Fruit fly (Drosophila melanogaster): Measurements from ENCODE around the gene La.
A peak's percentile ranks its signal among the peaks of the same experiment; 100 is the strongest.

Gene La

DNA sequence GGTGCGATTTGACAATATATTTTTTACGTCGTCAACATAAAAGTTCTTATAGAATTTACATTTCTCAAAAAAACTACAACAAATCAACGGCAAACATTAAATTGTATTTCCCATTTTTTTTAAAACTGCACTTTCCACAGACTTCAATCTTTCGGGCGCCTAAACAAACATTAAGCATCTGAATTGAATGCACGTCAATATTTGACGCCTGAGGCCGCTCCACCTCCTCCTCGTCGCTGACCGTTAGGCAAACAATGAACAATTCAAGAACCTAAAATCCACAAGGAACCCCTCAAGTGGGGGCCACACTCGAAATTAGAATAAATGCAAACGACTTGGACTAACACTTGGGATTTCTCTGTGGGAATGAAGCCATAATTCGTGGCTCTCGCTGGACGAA, 22.4 kb downstream of the La start (continued):
- TF ChIP-seq btn (GFP tag; optimal IDR thresholded peaks at IDR 0.05) (no peak), ftz-f1 (GFP tag; optimal IDR thresholded peaks at IDR 0.05) (no peak), sob (GFP tag; IDR thresholded peaks at IDR 0.05) (no peak), CG14710 (tag; optimal IDR thresholded peaks at IDR 0.05) (no peak), CG17829 (tag; optimal IDR thresholded peaks at IDR 0.05) (no peak), PHDP (tag; optimal IDR thresholded peaks at IDR 0.05) (peak; percentile 14), CG10462 (GFP tag; optimal IDR thresholded peaks at IDR 0.05) (no peak), Hmx (GFP tag; optimal IDR thresholded peaks at IDR 0.05) (no peak), ato (GFP tag; IDR thresholded peaks at IDR 0.05; ENCODE audit: partially characterized antibody) (no peak), bab2 (GFP tag; optimal IDR thresholded peaks at IDR 0.05) (peak; percentile 53), Antp (GFP tag; optimal IDR thresholded peaks at IDR 0.05) (no peak), Ada2b (GFP tag; IDR thresholded peaks at IDR 0.05) (no peak), Myb (GFP tag; optimal IDR thresholded peaks at IDR 0.05) (no peak), Taf1 (GFP tag; IDR thresholded peaks at IDR 0.05) (no peak), CoRest (tag; optimal IDR thresholded peaks at IDR 0.05) (no peak), CG11247 (GFP tag; IDR thresholded peaks at IDR 0.05) (no peak), sqz (GFP tag; optimal IDR thresholded peaks at IDR 0.05) (no peak), CG12659 (GFP tag; optimal IDR thresholded peaks at IDR 0.05) (no peak), CG8478 (optimal IDR thresholded peaks at IDR 0.05) (no peak), CG33213 (GFP tag; optimal IDR thresholded peaks at IDR 0.05) (no peak), CrebB (tag; optimal IDR thresholded peaks at IDR 0.05) (no peak), Vsx1 (GFP tag; optimal IDR thresholded peaks at IDR 0.05) (peak; percentile 21), mam (GFP tag; optimal IDR thresholded peaks at IDR 0.05) (no peak), CG4360 (GFP tag; IDR thresholded peaks at IDR 0.05) (no peak), Chrac-16 (GFP tag; optimal IDR thresholded peaks at IDR 0.05) (no peak), CG3065 (GFP tag; optimal IDR thresholded peaks at IDR 0.05) (no peak), p53 (GFP tag; optimal IDR thresholded peaks at IDR 0.05) (no peak), MESR4 (GFP tag; optimal IDR thresholded peaks at IDR 0.05) (no peak), CG11695 (GFP tag; IDR thresholded peaks at IDR 0.05) (no peak), lola (GFP tag; optimal IDR thresholded peaks at IDR 0.05) (peak in 1 of 3 experiments; percentile 37), MTF-1 (GFP tag; optimal IDR thresholded peaks at IDR 0.05; ENCODE audit: borderline replicate concordance) (peak; percentile 65), CG12744 (GFP tag; optimal IDR thresholded peaks at IDR 0.05) (no peak), dysf (GFP tag; IDR thresholded peaks at IDR 0.05) (no peak), ranshi (GFP tag; IDR thresholded peaks at IDR 0.05) (no peak), H15 (GFP tag; IDR thresholded peaks at IDR 0.05) (no peak), toy (GFP tag; IDR thresholded peaks at IDR 0.05) (no peak), fru (optimal IDR thresholded peaks at IDR 0.05) (no peak), D19B (GFP tag; optimal IDR thresholded peaks at IDR 0.05) (no peak), lilli (GFP tag; optimal IDR thresholded peaks at IDR 0.05) (no peak), CG1529 (GFP tag; optimal IDR thresholded peaks at IDR 0.05) (peak; percentile 34), nerfin-1 (tag; optimal IDR thresholded peaks at IDR 0.05) (no peak), Scr (GFP tag; IDR thresholded peaks at IDR 0.05; ENCODE audit: partially characterized antibody) (no peak), emc (GFP tag; optimal IDR thresholded peaks at IDR 0.05) (no peak), CHES-1-like (GFP tag; optimal IDR thresholded peaks at IDR 0.05) (no peak), Bteb2 (GFP tag; optimal IDR thresholded peaks at IDR 0.05) (no peak), yki (optimal IDR thresholded peaks at IDR 0.05) (no peak), CG8089 (GFP tag; optimal IDR thresholded peaks at IDR 0.05) (peak; percentile 18), Optix (GFP tag; IDR thresholded peaks at IDR 0.05) (no peak), CG14965 (GFP tag; optimal IDR thresholded peaks at IDR 0.05; ENCODE audit: borderline replicate concordance) (no peak), CG7372 (GFP tag; IDR thresholded peaks at IDR 0.05) (no peak), schlank (tag; optimal IDR thresholded peaks at IDR 0.05) (no peak), sd (tag; optimal IDR thresholded peaks at IDR 0.05) (no peak), Kr (GFP tag; optimal IDR thresholded peaks at IDR 0.05) (no peak), CG15479 (GFP tag; optimal IDR thresholded peaks at IDR 0.05) (no peak)

Data from whole organism, embryonic.